Worm (Caenorhabditis elegans) whole organism, midembryonic: ENCODE measurements around the gene alg-1.

Experiments used
- flt-1 ChIP-seq: fragments of 200-800 bp; sonication (Bioruptor generic); IDR thresholded peaks from 2 replicates; pipeline ENCODE4 v1.3.6; 2022; ENCODE audit warnings: missing genetic modification characterization, missing compliant biosample characterization
- klf-2 ChIP-seq: fragments of 200-800 bp; sonication (Bioruptor generic); conservative IDR thresholded peaks from 2 replicates; pipeline ENCODE4 v1.3.6; 2022; ENCODE audit warnings: missing genetic modification reagents, missing genetic modification characterization, missing compliant biosample characterization
- ref-1 ChIP-seq: fragments of 200-800 bp; sonication (Bioruptor generic); conservative IDR thresholded peaks from 2 replicates; pipeline ENCODE4 v1.3.6; 2022; ENCODE audit warnings: missing genetic modification reagents, missing genetic modification characterization, missing compliant biosample characterization
- tab-1 ChIP-seq: fragments of 200-800 bp; sonication (Bioruptor generic); IDR thresholded peaks from 2 replicates; pipeline ENCODE4 v1.3.6; 2022; ENCODE audit warnings: missing genetic modification characterization, missing compliant biosample characterization
- ztf-23 ChIP-seq: fragments of 200-800 bp; sonication (Bioruptor generic); IDR thresholded peaks from 2 replicates; pipeline ENCODE4 v1.3.6; 2022; ENCODE audit warnings: missing genetic modification reagents, missing genetic modification characterization, missing compliant biosample characterization

DNA sequence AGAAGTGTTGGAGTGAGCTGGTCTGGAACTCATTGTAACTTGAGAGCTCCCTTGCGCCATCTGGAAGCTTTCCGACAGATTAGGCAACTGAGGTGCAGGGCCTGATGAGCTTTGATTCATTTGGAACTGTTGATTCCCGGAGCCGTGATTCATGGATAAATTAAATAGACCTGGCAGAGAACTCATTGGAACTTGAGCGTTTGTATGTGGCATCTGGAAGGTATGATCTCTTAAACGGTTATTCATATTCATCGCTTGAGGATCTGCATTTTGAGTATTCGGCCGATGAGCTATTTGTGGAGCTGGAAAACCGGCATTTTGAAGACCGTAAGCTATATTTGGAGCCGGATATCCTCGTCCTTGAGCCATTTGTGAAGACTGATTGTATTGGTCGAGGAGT, 20.4 kb upstream of the alg-1 start:
- TF ChIP-seq klf-2 (GFP tag; lab: Robert Waterston, UW) (no peak), ref-1 (GFP tag; lab: Robert Waterston, UW) (no peak), tab-1 (GFP tag; lab: Robert Waterston, UW) (no peak), ztf-23 (GFP tag; lab: Robert Waterston, UW) (no peak), flt-1 (no peak)
